1 fruit fly cellular context compared by ENCODE assay signal in the genomic region with DNA sequence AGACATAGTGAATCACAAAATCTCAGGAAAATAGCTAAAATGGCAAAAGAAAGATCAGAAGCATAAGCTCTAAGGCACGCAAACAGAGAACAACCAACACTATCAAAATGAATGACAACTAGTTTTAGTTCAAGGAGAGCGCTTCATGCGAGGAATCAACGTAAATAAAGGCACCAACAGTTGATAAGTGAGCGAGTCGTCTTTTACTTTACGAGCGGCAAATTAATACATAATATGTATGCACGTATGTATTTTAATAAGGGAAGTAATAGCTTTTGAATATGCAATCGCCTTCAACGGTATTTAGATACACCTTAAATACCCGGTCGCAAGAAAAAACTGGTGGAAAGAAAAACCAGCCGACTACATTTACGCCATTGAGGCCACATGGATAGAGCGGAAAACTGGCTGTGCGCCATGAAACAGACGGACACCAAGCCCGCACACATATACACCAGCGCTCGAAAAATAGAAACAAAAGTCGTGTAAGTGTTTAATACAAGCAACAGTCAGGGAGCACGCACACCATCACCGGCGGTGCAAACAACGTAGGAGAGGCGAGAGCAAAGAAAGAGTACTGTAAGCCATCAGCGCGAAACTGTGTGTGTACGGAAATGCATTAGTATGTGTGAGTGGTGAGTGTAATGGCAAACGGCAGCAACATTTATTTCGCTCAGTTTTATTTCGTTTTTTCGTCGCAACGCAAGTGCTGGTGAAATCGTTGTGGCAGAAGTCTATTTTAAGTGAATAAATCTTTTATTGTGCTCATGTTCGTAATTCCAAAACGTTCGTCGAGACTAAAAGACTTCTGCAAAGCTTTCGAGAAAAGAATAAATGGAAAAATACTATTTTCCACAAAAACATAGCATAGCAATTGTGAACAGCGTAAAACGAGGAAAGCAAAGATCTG.
A peak's percentile ranks its signal among the peaks of the same experiment; 100 is the strongest.
TF ChIP-seq lines count a peak whose summit lies in the region.

dbr (plus strand) TSS at position 114 of the 910 bp plus-strand sequence.

TF ChIP-seq in whole organism, embryonic, 481 proteins besides CTCF, POLR2A, EP300 and RAD21 (continued from another document and continues in another):
- TF ChIP-seq CG2889 (GFP tag; IDR thresholded peaks at IDR 0.05; lab: Robert Waterston, UW), result no peak
- no peak for TF ChIP-seq Scr (GFP tag; IDR thresholded peaks at IDR 0.05; lab: Robert Waterston, UW; ENCODE audit: partially characterized antibody)
- no peak for TF ChIP-seq CG16813 (GFP tag; IDR thresholded peaks at IDR 0.05; lab: Robert Waterston, UW; ENCODE audit: partially characterized antibody)
- TF ChIP-seq CG9797 (GFP tag; optimal IDR thresholded peaks at IDR 0.05; lab: Kevin White, UChicago), result no peak
- TF ChIP-seq sna (GFP tag; IDR thresholded peaks at IDR 0.05; lab: Robert Waterston, UW; ENCODE audit: partially characterized antibody), result peak; percentile 50; the same call in 1 of the 2 replicates
- TF ChIP-seq CG12744 (GFP tag; optimal IDR thresholded peaks at IDR 0.05; lab: Kevin White, UChicago), result peak; percentile 38
- no peak for TF ChIP-seq CG6791 (GFP tag; IDR thresholded peaks at IDR 0.05; lab: Robert Waterston, UW; ENCODE audit: partially characterized antibody)
- TF ChIP-seq CG30403 (GFP tag; optimal IDR thresholded peaks at IDR 0.05; lab: Kevin White, UChicago), result no peak
- TF ChIP-seq CG6813 (GFP tag; optimal IDR thresholded peaks at IDR 0.05; lab: Kevin White, UChicago), result no peak
- no peak for TF ChIP-seq en (GFP tag; optimal IDR thresholded peaks at IDR 0.05; lab: Kevin White, UChicago)
- peak in 1 of 2 experiments; percentile 6 for TF ChIP-seq Hr78 (GFP tag; optimal IDR thresholded peaks at IDR 0.05; lab: Kevin White, UChicago)
- no peak for TF ChIP-seq slp2 (GFP tag; optimal IDR thresholded peaks at IDR 0.05; lab: Kevin White, UChicago)
- no peak for TF ChIP-seq CG5245 (GFP tag; optimal IDR thresholded peaks at IDR 0.05; lab: Kevin White, UChicago)
- TF ChIP-seq br (optimal IDR thresholded peaks at IDR 0.05; lab: Kevin White, UChicago), result no peak
- TF ChIP-seq danr (GFP tag; IDR thresholded peaks at IDR 0.05; lab: Robert Waterston, UW), result no peak; the same call in 1 of the 2 replicates
- TF ChIP-seq vnd (GFP tag; IDR thresholded peaks at IDR 0.05; lab: Robert Waterston, UW; ENCODE audit: partially characterized antibody), result no peak
- no peak for TF ChIP-seq Ada2b (GFP tag; IDR thresholded peaks at IDR 0.05; lab: Robert Waterston, UW)
- peak; percentile 24 for TF ChIP-seq nerfin-1 (tag; optimal IDR thresholded peaks at IDR 0.05; lab: Kevin White, UChicago)
- TF ChIP-seq HHEX (GFP tag; optimal IDR thresholded peaks at IDR 0.05; lab: Kevin White, UChicago), result peak; percentile 11
- no peak for TF ChIP-seq Neu2 (GFP tag; optimal IDR thresholded peaks at IDR 0.05; lab: Kevin White, UChicago; ENCODE audit: borderline replicate concordance)
- no peak for TF ChIP-seq Sry-δ (GFP tag; optimal IDR thresholded peaks at IDR 0.05; lab: Kevin White, UChicago)
- TF ChIP-seq fu2 (GFP tag; optimal IDR thresholded peaks at IDR 0.05; lab: Kevin White, UChicago), result no peak
- TF ChIP-seq NC2β (GFP tag; optimal IDR thresholded peaks at IDR 0.05; lab: Kevin White, UChicago), result no peak
- TF ChIP-seq Rx (GFP tag; IDR thresholded peaks at IDR 0.05; lab: Robert Waterston, UW), result no peak
- no peak for TF ChIP-seq Dek (tag; optimal IDR thresholded peaks at IDR 0.05; lab: Kevin White, UChicago)
- no peak for TF ChIP-seq tin (GFP tag; optimal IDR thresholded peaks at IDR 0.05; lab: Kevin White, UChicago)
- TF ChIP-seq CG10543 (GFP tag; optimal IDR thresholded peaks at IDR 0.05; lab: Kevin White, UChicago), result peak; percentile 86
- TF ChIP-seq ewg (GFP tag; optimal IDR thresholded peaks at IDR 0.05; lab: Kevin White, UChicago), result peak; percentile 6
- TF ChIP-seq CG17829 (tag; optimal IDR thresholded peaks at IDR 0.05; lab: Kevin White, UChicago), result peak; percentile 37
- TF ChIP-seq aop (GFP tag; IDR thresholded peaks at IDR 0.05; lab: Robert Waterston, UW), result no peak
- no peak for TF ChIP-seq CG11560 (tag; IDR thresholded peaks at IDR 0.05; lab: Robert Waterston, UW)
- no peak for TF ChIP-seq CG3847 (GFP tag; IDR thresholded peaks at IDR 0.05; lab: Robert Waterston, UW)
- TF ChIP-seq CG18599 (GFP tag; optimal IDR thresholded peaks at IDR 0.05; lab: Kevin White, UChicago), result peak; percentile 22
- TF ChIP-seq wor (GFP tag; IDR thresholded peaks at IDR 0.05; lab: Robert Waterston, UW), result no peak
- no peak for TF ChIP-seq Doc2 (GFP tag; IDR thresholded peaks at IDR 0.05; lab: Robert Waterston, UW)
- TF ChIP-seq hth (optimal IDR thresholded peaks at IDR 0.05; lab: Kevin White, UChicago), result no peak
- TF ChIP-seq Ets97D (GFP tag; optimal IDR thresholded peaks at IDR 0.05; lab: Kevin White, UChicago), result no peak
- TF ChIP-seq mam (GFP tag; optimal IDR thresholded peaks at IDR 0.05; lab: Kevin White, UChicago), result no peak
- peak; percentile 39 for TF ChIP-seq CG13287 (GFP tag; IDR thresholded peaks at IDR 0.05; lab: Robert Waterston, UW; ENCODE audit: partially characterized antibody)
- TF ChIP-seq Fer1 (GFP tag; optimal IDR thresholded peaks at IDR 0.05; lab: Kevin White, UChicago), result peak; percentile 68
- TF ChIP-seq cas (GFP tag; IDR thresholded peaks at IDR 0.05; lab: Robert Waterston, UW), result no peak
- no peak for TF ChIP-seq Camta (GFP tag; optimal IDR thresholded peaks at IDR 0.05; lab: Kevin White, UChicago)
- peak; percentile 65 for TF ChIP-seq Deaf1 (tag; optimal IDR thresholded peaks at IDR 0.05; lab: Kevin White, UChicago)
- no peak for TF ChIP-seq CG12942 (GFP tag; optimal IDR thresholded peaks at IDR 0.05; lab: Kevin White, UChicago)
- no peak for TF ChIP-seq CG7556 (GFP tag; optimal IDR thresholded peaks at IDR 0.05; lab: Kevin White, UChicago)
- no peak for TF ChIP-seq chn (GFP tag; optimal IDR thresholded peaks at IDR 0.05; lab: Kevin White, UChicago)
- peak; percentile 65 for TF ChIP-seq Med (GFP tag; lab: Kevin White, UChicago)
- peak; percentile 100 for TF ChIP-seq cg (GFP tag; optimal IDR thresholded peaks at IDR 0.05; lab: Kevin White, UChicago)
- no peak for TF ChIP-seq CG7745 (tag; optimal IDR thresholded peaks at IDR 0.05; lab: Kevin White, UChicago)
- TF ChIP-seq btn (GFP tag; optimal IDR thresholded peaks at IDR 0.05; lab: Kevin White, UChicago), result no peak
- no peak for TF ChIP-seq CG16863 (GFP tag; optimal IDR thresholded peaks at IDR 0.05; lab: Kevin White, UChicago)
- TF ChIP-seq nmo (GFP tag; optimal IDR thresholded peaks at IDR 0.05; lab: Kevin White, UChicago), result no peak
- no peak for TF ChIP-seq dpn (GFP tag; optimal IDR thresholded peaks at IDR 0.05; lab: Kevin White, UChicago)
- no peak for TF ChIP-seq Nf-YA (GFP tag; IDR thresholded peaks at IDR 0.05; lab: Robert Waterston, UW)
- no peak for TF ChIP-seq ase (GFP tag; IDR thresholded peaks at IDR 0.05; lab: Robert Waterston, UW)
- no peak; the same call in 2 of the 3 replicates for TF ChIP-seq CG11695 (GFP tag; IDR thresholded peaks at IDR 0.05; lab: Robert Waterston, UW)
- TF ChIP-seq gem (tag; optimal IDR thresholded peaks at IDR 0.05; lab: Kevin White, UChicago), result no peak
- TF ChIP-seq ERR (GFP tag; optimal IDR thresholded peaks at IDR 0.05; lab: Kevin White, UChicago), result no peak
- TF ChIP-seq Sin3A (optimal IDR thresholded peaks at IDR 0.05; lab: Kevin White, UChicago), result no peak
- TF ChIP-seq CG8924 (tag; optimal IDR thresholded peaks at IDR 0.05; lab: Kevin White, UChicago), result peak; percentile 63
- TF ChIP-seq Dip2 (GFP tag; IDR thresholded peaks at IDR 0.05; lab: Robert Waterston, UW), result no peak
- TF ChIP-seq CG42726 (GFP tag; IDR thresholded peaks at IDR 0.05; lab: Robert Waterston, UW; ENCODE audit: partially characterized antibody), result no peak
- no peak for TF ChIP-seq Mes4 (GFP tag; optimal IDR thresholded peaks at IDR 0.05; lab: Kevin White, UChicago)
- no peak for TF ChIP-seq Chrac-16 (GFP tag; optimal IDR thresholded peaks at IDR 0.05; lab: Kevin White, UChicago)
- TF ChIP-seq wdn (GFP tag; IDR thresholded peaks at IDR 0.05; lab: Robert Waterston, UW), result no peak
- TF ChIP-seq Kr (GFP tag; optimal IDR thresholded peaks at IDR 0.05; lab: Kevin White, UChicago), result no peak
- TF ChIP-seq dati (GFP tag; IDR thresholded peaks at IDR 0.05; lab: Robert Waterston, UW), result no peak
- no peak for TF ChIP-seq CG6254 (GFP tag; optimal IDR thresholded peaks at IDR 0.05; lab: Kevin White, UChicago)
- no peak for TF ChIP-seq CG6689 (GFP tag; IDR thresholded peaks at IDR 0.05; lab: Robert Waterston, UW)
- TF ChIP-seq CrebB (tag; optimal IDR thresholded peaks at IDR 0.05; lab: Kevin White, UChicago), result peak; percentile 36
- TF ChIP-seq insv (GFP tag; optimal IDR thresholded peaks at IDR 0.05; lab: Kevin White, UChicago), result peak in 1 of 2 experiments; percentile 40
- TF ChIP-seq CG13775 (GFP tag; optimal IDR thresholded peaks at IDR 0.05; lab: Kevin White, UChicago), result no peak
- 0 out of 2 replicates have a peak, but pooled peaks have one; percentile 32 for TF ChIP-seq sob (GFP tag; IDR thresholded peaks at IDR 0.05; lab: Robert Waterston, UW)
- no peak for TF ChIP-seq emc (GFP tag; optimal IDR thresholded peaks at IDR 0.05; lab: Kevin White, UChicago)
- TF ChIP-seq Dad (GFP tag; optimal IDR thresholded peaks at IDR 0.05; lab: Kevin White, UChicago), result no peak
- peak; percentile 72 for TF ChIP-seq B-H2 (GFP tag; optimal IDR thresholded peaks at IDR 0.05; lab: Kevin White, UChicago)
- no peak for TF ChIP-seq tgo (GFP tag; IDR thresholded peaks at IDR 0.05; lab: Robert Waterston, UW)
- peak; percentile 26 for TF ChIP-seq NfI (GFP tag; optimal IDR thresholded peaks at IDR 0.05; lab: Kevin White, UChicago)
- peak; percentile 25 for TF ChIP-seq sd (tag; optimal IDR thresholded peaks at IDR 0.05; lab: Kevin White, UChicago)
- no peak for TF ChIP-seq CG12299 (tag; optimal IDR thresholded peaks at IDR 0.05; lab: Kevin White, UChicago)
- no peak for TF ChIP-seq CG34224 (GFP tag; IDR thresholded peaks at IDR 0.05; lab: Robert Waterston, UW; ENCODE audit: partially characterized antibody)
- no peak for TF ChIP-seq CG11696 (GFP tag; IDR thresholded peaks at IDR 0.05; lab: Robert Waterston, UW)
- peak in 1 of 2 experiments; percentile 61 for TF ChIP-seq Hr51 (GFP tag; optimal IDR thresholded peaks at IDR 0.05; lab: Kevin White, UChicago)
- no peak for TF ChIP-seq pho (GFP tag; optimal IDR thresholded peaks at IDR 0.05; lab: Kevin White, UChicago)
- TF ChIP-seq Lpt (GFP tag; optimal IDR thresholded peaks at IDR 0.05; lab: Kevin White, UChicago), result peak; percentile 86
- TF ChIP-seq otp (GFP tag; IDR thresholded peaks at IDR 0.05; lab: Robert Waterston, UW), result no peak
- no peak for TF ChIP-seq ranshi (GFP tag; IDR thresholded peaks at IDR 0.05; lab: Robert Waterston, UW)
- no peak for TF ChIP-seq CG10267 (tag; optimal IDR thresholded peaks at IDR 0.05; lab: Kevin White, UChicago)
- peak in 1 of 2 experiments; percentile 77 for TF ChIP-seq bsh (GFP tag; optimal IDR thresholded peaks at IDR 0.05; lab: Kevin White, UChicago)
- TF ChIP-seq CG31441 (GFP tag; IDR thresholded peaks at IDR 0.05; lab: Robert Waterston, UW), result no peak
- TF ChIP-seq CG10366 (GFP tag; IDR thresholded peaks at IDR 0.05; lab: Robert Waterston, UW), result no peak
- no peak for TF ChIP-seq CG17186 (GFP tag; optimal IDR thresholded peaks at IDR 0.05; lab: Kevin White, UChicago)
- no peak for TF ChIP-seq CG9876 (GFP tag; optimal IDR thresholded peaks at IDR 0.05; lab: Kevin White, UChicago)
- no peak for TF ChIP-seq klu (GFP tag; IDR thresholded peaks at IDR 0.05; lab: Robert Waterston, UW)
- TF ChIP-seq amos (GFP tag; IDR thresholded peaks at IDR 0.05; lab: Robert Waterston, UW; ENCODE audit: partially characterized antibody), result no peak
- TF ChIP-seq dmrt11E (tag; optimal IDR thresholded peaks at IDR 0.05; lab: Kevin White, UChicago), result no peak
- TF ChIP-seq jing (GFP tag; optimal IDR thresholded peaks at IDR 0.05; lab: Kevin White, UChicago), result no peak
- TF ChIP-seq corto (GFP tag; optimal IDR thresholded peaks at IDR 0.05; lab: Kevin White, UChicago), result peak; percentile 32
- peak; percentile 68 for TF ChIP-seq Hand (GFP tag; optimal IDR thresholded peaks at IDR 0.05; lab: Kevin White, UChicago)
- TF ChIP-seq ssp (GFP tag; IDR thresholded peaks at IDR 0.05; lab: Robert Waterston, UW), result no peak
- TF ChIP-seq Max (GFP tag; optimal IDR thresholded peaks at IDR 0.05; lab: Kevin White, UChicago), result no peak
- no peak for TF ChIP-seq Tbp (GFP tag; optimal IDR thresholded peaks at IDR 0.05; lab: Kevin White, UChicago)
- TF ChIP-seq fd3F (GFP tag; optimal IDR thresholded peaks at IDR 0.05; lab: Kevin White, UChicago), result no peak
- no peak for TF ChIP-seq slou (GFP tag; optimal IDR thresholded peaks at IDR 0.05; lab: Kevin White, UChicago)
- TF ChIP-seq Aef1 (GFP tag; IDR thresholded peaks at IDR 0.05; lab: Robert Waterston, UW), result no peak
- no peak for TF ChIP-seq Elba2 (GFP tag; optimal IDR thresholded peaks at IDR 0.05; lab: Kevin White, UChicago)
- TF ChIP-seq CG17568 (GFP tag; optimal IDR thresholded peaks at IDR 0.05; lab: Kevin White, UChicago), result peak; percentile 2
- no peak for TF ChIP-seq CG4617 (GFP tag; optimal IDR thresholded peaks at IDR 0.05; lab: Kevin White, UChicago; ENCODE audit: borderline replicate concordance)
- TF ChIP-seq tx (GFP tag; optimal IDR thresholded peaks at IDR 0.05; lab: Kevin White, UChicago), result no peak
- no peak for TF ChIP-seq p53 (GFP tag; optimal IDR thresholded peaks at IDR 0.05; lab: Kevin White, UChicago)
- no peak for TF ChIP-seq CG18619 (GFP tag; optimal IDR thresholded peaks at IDR 0.05; lab: Kevin White, UChicago)
- TF ChIP-seq CG15073 (GFP tag; optimal IDR thresholded peaks at IDR 0.05; lab: Kevin White, UChicago), result no peak
- no peak for TF ChIP-seq ems (GFP tag; optimal IDR thresholded peaks at IDR 0.05; lab: Kevin White, UChicago)
- no peak for TF ChIP-seq Sry-β (GFP tag; optimal IDR thresholded peaks at IDR 0.05; lab: Kevin White, UChicago)
- peak; percentile 37 for TF ChIP-seq dmrt99B (tag; optimal IDR thresholded peaks at IDR 0.05; lab: Kevin White, UChicago)
- TF ChIP-seq slbo (GFP tag; IDR thresholded peaks at IDR 0.05; lab: Robert Waterston, UW), result no peak
- TF ChIP-seq CG10654 (GFP tag; optimal IDR thresholded peaks at IDR 0.05; lab: Kevin White, UChicago), result no peak
- no peak for TF ChIP-seq zfh2 (GFP tag; optimal IDR thresholded peaks at IDR 0.05; lab: Kevin White, UChicago)
- no peak for TF ChIP-seq NK7.1 (GFP tag; optimal IDR thresholded peaks at IDR 0.05; lab: Kevin White, UChicago)
- TF ChIP-seq lmd (GFP tag; IDR thresholded peaks at IDR 0.05; lab: Robert Waterston, UW), result no peak
- TF ChIP-seq Hr3 (GFP tag; optimal IDR thresholded peaks at IDR 0.05; lab: Kevin White, UChicago), result no peak
- no peak for TF ChIP-seq Taf1 (GFP tag; IDR thresholded peaks at IDR 0.05; lab: Robert Waterston, UW)
- peak; percentile 91 for TF ChIP-seq CG13894 (tag; optimal IDR thresholded peaks at IDR 0.05; lab: Kevin White, UChicago)
- peak; percentile 59 for TF ChIP-seq sug (tag; optimal IDR thresholded peaks at IDR 0.05; lab: Kevin White, UChicago)
- TF ChIP-seq CG8281 (tag; optimal IDR thresholded peaks at IDR 0.05; lab: Kevin White, UChicago), result no peak
